Worm (Caenorhabditis elegans) whole organism, young adult: ENCODE results near the gene F47G9.4.

Source experiments
- B0261.1 ChIP-seq: sonication (generic microtip); optimal IDR thresholded peaks from 2 replicates; lab custom pipeline; 2016; ENCODE audit warnings: mild to moderate bottlenecking, missing genetic modification characterization, moderate library complexity, missing compliant biosample characterization
- C17E4.6 ChIP-seq: fragments of 200-800 bp; sonication (Bioruptor generic); IDR thresholded peaks from 2 replicates; pipeline ENCODE4 v1.3.6; 2022; ENCODE audit warnings: missing genetic modification reagents, missing genetic modification characterization, missing compliant biosample characterization
- F23B12.7 ChIP-seq: sonication (generic microtip); optimal IDR thresholded peaks from 2 replicates; lab custom pipeline; 2017; ENCODE audit warnings: missing genetic modification characterization, mild to moderate bottlenecking, missing compliant biosample characterization, antibody characterized with exemption, moderate library complexity; ENCODE audit not compliant: insufficient read depth
- F37B4.10 ChIP-seq: fragments of 200-800 bp; sonication (Bioruptor generic); IDR thresholded peaks from 2 replicates; pipeline ENCODE4 v1.3.6; 2022; ENCODE audit warnings: missing genetic modification characterization, missing compliant biosample characterization
- F49E8.2 ChIP-seq: sonication (generic microtip); optimal IDR thresholded peaks from 3 replicates; lab custom pipeline; 2017; ENCODE audit warnings: missing genetic modification characterization, mild to moderate bottlenecking, missing compliant biosample characterization, antibody characterized with exemption, moderate library complexity; ENCODE audit not compliant: insufficient read depth
- K11D2.4 ChIP-seq: fragments of 200-800 bp; sonication (Bioruptor generic); IDR thresholded peaks from 2 replicates; pipeline ENCODE4 v1.3.6; 2022; ENCODE audit warnings: missing genetic modification reagents, missing genetic modification characterization, missing compliant biosample characterization
- Y56A3A.18 ChIP-seq: fragments of 200-800 bp; sonication (Bioruptor generic); IDR thresholded peaks from 2 replicates; pipeline ENCODE4 v1.3.6; 2022; ENCODE audit warnings: missing genetic modification reagents, missing genetic modification characterization, missing compliant biosample characterization
- Y67H2A.10 ChIP-seq: fragments of 200-800 bp; sonication (Bioruptor generic); conservative IDR thresholded peaks from 2 replicates; pipeline ENCODE4 v1.3.6; 2022; ENCODE audit warnings: missing genetic modification reagents, missing genetic modification characterization, missing compliant biosample characterization
- athp-1 ChIP-seq: sonication (generic microtip); optimal IDR thresholded peaks from 2 replicates; lab custom pipeline; 2017; ENCODE audit warnings: mild to moderate bottlenecking, missing genetic modification characterization, missing compliant biosample characterization
- attf-3 ChIP-seq: fragments of 200-800 bp; sonication (Bioruptor generic); conservative IDR thresholded peaks from 2 replicates; pipeline ENCODE4 v1.3.6; 2022; ENCODE audit warnings: missing genetic modification reagents, missing genetic modification characterization, missing compliant biosample characterization
- attf-6 ChIP-seq: fragments of 200-800 bp; sonication (Bioruptor generic); IDR thresholded peaks from 2 replicates; pipeline ENCODE4 v1.3.6; 2022; ENCODE audit warnings: missing genetic modification reagents, missing genetic modification characterization, missing compliant biosample characterization
- bed-2 ChIP-seq: fragments of 200-800 bp; sonication (Bioruptor generic); IDR thresholded peaks from 2 replicates; pipeline ENCODE4 v1.3.6; 2022; ENCODE audit warnings: missing genetic modification reagents, missing genetic modification characterization, missing compliant biosample characterization
- ccch-3 ChIP-seq: fragments of 200-800 bp; sonication (Bioruptor generic); optimal IDR thresholded peaks from 2 replicates; lab custom pipeline; 2018; ENCODE audit warnings: mild to moderate bottlenecking, missing genetic modification characterization, missing compliant biosample characterization
- cebp-1 ChIP-seq, 2 experiments: fragments of 200-800 bp in 1 of 2; sonication (Bioruptor generic) in 1 of 2; sonication (generic microtip) in 1 of 2; IDR thresholded peaks in 1 of 2; optimal IDR thresholded peaks in 1 of 2; 2 replicates each; pipeline versions ENCODE4 v1.3.6 to Lab custom; 2017 to 2022; ENCODE audit warnings: missing compliant biosample characterization in 2 of 2, missing genetic modification characterization in 2 of 2, mild to moderate bottlenecking in 1 of 2, missing genetic modification reagents in 1 of 2, moderate library complexity in 1 of 2
- ceh-27 ChIP-seq: fragments of 200-800 bp; sonication (Bioruptor generic); optimal IDR thresholded peaks from 2 replicates; lab custom pipeline; 2018; ENCODE audit warnings: mild to moderate bottlenecking, missing genetic modification characterization, moderate library complexity, missing compliant biosample characterization
- chd-7 ChIP-seq: sonication (generic microtip); optimal IDR thresholded peaks from 2 replicates; lab custom pipeline; 2016; ENCODE audit warnings: mild to moderate bottlenecking, missing genetic modification characterization, moderate library complexity, missing compliant biosample characterization
- egl-44 ChIP-seq: fragments of 200-800 bp; sonication (Bioruptor generic); IDR thresholded peaks from 2 replicates; pipeline ENCODE4 v1.3.6; 2022; ENCODE audit warnings: missing genetic modification reagents, missing genetic modification characterization, missing compliant biosample characterization
- fkh-3 ChIP-seq: sonication (generic microtip); optimal IDR thresholded peaks from 2 replicates; lab custom pipeline; 2016; ENCODE audit warnings: mild to moderate bottlenecking, missing genetic modification characterization, missing compliant biosample characterization
- him-1 ChIP-seq: sonication (generic microtip); optimal IDR thresholded peaks from 2 replicates; lab custom pipeline; 2016; ENCODE audit warnings: missing genotype, missing genetic modification reagents, missing genetic modification characterization, missing compliant biosample characterization
- hmg-1.2 ChIP-seq: fragments of 200-800 bp; sonication (Bioruptor generic); IDR thresholded peaks from 2 replicates; pipeline ENCODE4 v1.3.6; 2022; ENCODE audit warnings: missing genetic modification reagents, missing genetic modification characterization, missing compliant biosample characterization
- hmg-20 ChIP-seq: fragments of 200-800 bp; sonication (Bioruptor generic); IDR thresholded peaks from 2 replicates; pipeline ENCODE4 v1.3.6; 2022; ENCODE audit warnings: missing genetic modification reagents, missing genetic modification characterization, missing compliant biosample characterization
- let-526 ChIP-seq: fragments of 200-800 bp; sonication (Bioruptor generic); IDR thresholded peaks from 2 replicates; pipeline ENCODE4 v1.3.6; 2022; ENCODE audit warnings: missing genetic modification reagents, missing genetic modification characterization, missing compliant biosample characterization
- let-607 ChIP-seq, 2 experiments: fragments of 200-800 bp in 1 of 2; sonication (Bioruptor generic) in 1 of 2; sonication (generic microtip) in 1 of 2; optimal IDR thresholded peaks; 2 replicates each; lab custom pipeline; 2016 to 2018; ENCODE audit warnings: mild to moderate bottlenecking in 2 of 2, missing compliant biosample characterization in 2 of 2, missing genetic modification characterization in 2 of 2, moderate library complexity in 2 of 2, missing genotype in 1 of 2
- lin-26 ChIP-seq: fragments of 200-800 bp; sonication (Bioruptor generic); IDR thresholded peaks from 2 replicates; pipeline ENCODE4 v1.3.6; 2022; ENCODE audit warnings: missing genetic modification reagents, missing genetic modification characterization, missing compliant biosample characterization
- madf-10 ChIP-seq: sonication (generic microtip); optimal IDR thresholded peaks from 2 replicates; lab custom pipeline; 2016; ENCODE audit warnings: mild to moderate bottlenecking, missing genetic modification characterization, missing compliant biosample characterization
- madf-3 ChIP-seq: fragments of 200-800 bp; sonication (Bioruptor generic); IDR thresholded peaks from 2 replicates; pipeline ENCODE4 v1.3.6; 2022; ENCODE audit warnings: missing genetic modification reagents, missing genetic modification characterization, missing compliant biosample characterization
- mel-28 ChIP-seq: sonication (generic microtip); optimal IDR thresholded peaks from 2 replicates; lab custom pipeline; 2016; ENCODE audit warnings: borderline replicate concordance, mild to moderate bottlenecking, missing genetic modification characterization, missing compliant biosample characterization
- mxl-1 ChIP-seq: sonication (generic microtip); optimal IDR thresholded peaks from 2 replicates; lab custom pipeline; 2016; ENCODE audit warnings: missing genetic modification characterization, missing compliant biosample characterization
- nfya-1 ChIP-seq: sonication (generic microtip); optimal IDR thresholded peaks from 2 replicates; lab custom pipeline; 2017; ENCODE audit warnings: antibody characterized with exemption, missing compliant biosample characterization, missing genetic modification characterization, borderline replicate concordance; ENCODE audit not compliant: insufficient read depth
- nfyb-1 ChIP-seq: fragments of 200-800 bp; sonication (Bioruptor generic); IDR thresholded peaks from 2 replicates; pipeline ENCODE4 v1.3.6; 2022; ENCODE audit warnings: missing genetic modification reagents, missing genetic modification characterization, missing compliant biosample characterization
- nhr-120 ChIP-seq: fragments of 200-800 bp; sonication (Bioruptor generic); IDR thresholded peaks from 2 replicates; pipeline ENCODE4 v1.3.6; 2022; ENCODE audit warnings: missing genetic modification characterization, missing compliant biosample characterization
- nhr-179 ChIP-seq: sonication (generic microtip); optimal IDR thresholded peaks from 2 replicates; lab custom pipeline; 2016; ENCODE audit warnings: mild to moderate bottlenecking, missing genetic modification characterization, missing compliant biosample characterization
- nhr-27 ChIP-seq: fragments of 200-800 bp; sonication (Bioruptor generic); optimal IDR thresholded peaks from 2 replicates; lab custom pipeline; 2018; ENCODE audit warnings: mild to moderate bottlenecking, missing genetic modification characterization, moderate library complexity, missing compliant biosample characterization
- pha-4 ChIP-seq: fragments of 150-350 bp; sonication (generic microtip); optimal IDR thresholded peaks from 2 replicates; lab custom pipeline; 2014; ENCODE audit warnings: missing biosample characterization, missing genetic modification reagents, missing genetic modification characterization
- snpc-1.3 ChIP-seq: sonication (generic microtip); optimal IDR thresholded peaks from 2 replicates; lab custom pipeline; 2017; ENCODE audit warnings: missing genetic modification characterization, mild to moderate bottlenecking, missing compliant biosample characterization, antibody characterized with exemption, moderate library complexity, missing genotype, missing genetic modification reagents; ENCODE audit not compliant: insufficient read depth
- somi-1 ChIP-seq: fragments of 200-800 bp; sonication (Bioruptor generic); optimal IDR thresholded peaks from 2 replicates; lab custom pipeline; 2018; ENCODE audit warnings: mild to moderate bottlenecking, missing genetic modification characterization, missing compliant biosample characterization
- tbp1 ChIP-seq: fragments of 200-800 bp; sonication (Bioruptor generic); optimal IDR thresholded peaks from 2 replicates; lab custom pipeline; 2018; ENCODE audit warnings: mild to moderate bottlenecking, missing genetic modification characterization, missing compliant biosample characterization
- unc-130 ChIP-seq: sonication (generic microtip); optimal IDR thresholded peaks from 2 replicates; lab custom pipeline; 2016; ENCODE audit warnings: missing genetic modification reagents, missing genetic modification characterization, missing compliant biosample characterization
- xnd-1 ChIP-seq: sonication (generic microtip); optimal IDR thresholded peaks from 2 replicates; lab custom pipeline; 2016; ENCODE audit warnings: missing genotype, missing genetic modification reagents, missing genetic modification characterization, missing compliant biosample characterization
- ztf-22 ChIP-seq: fragments of 200-800 bp; sonication (Bioruptor generic); optimal IDR thresholded peaks from 2 replicates; lab custom pipeline; 2018; ENCODE audit warnings: mild to moderate bottlenecking, missing genetic modification characterization, moderate library complexity, missing compliant biosample characterization
- ztf-25 ChIP-seq: fragments of 200-800 bp; sonication (Bioruptor generic); IDR thresholded peaks from 2 replicates; pipeline ENCODE4 v1.3.6; 2022; ENCODE audit warnings: missing genetic modification reagents, missing genetic modification characterization, missing compliant biosample characterization
- ztf-3 ChIP-seq: fragments of 200-800 bp; sonication (Bioruptor generic); optimal IDR thresholded peaks from 2 replicates; lab custom pipeline; 2018; ENCODE audit warnings: mild to moderate bottlenecking, missing genetic modification characterization, missing compliant biosample characterization
- ztf-6 ChIP-seq: fragments of 200-800 bp; sonication (Bioruptor generic); IDR thresholded peaks from 2 replicates; pipeline ENCODE4 v1.3.6; 2022; ENCODE audit warnings: missing genetic modification reagents, missing genetic modification characterization, missing compliant biosample characterization

The F47G9.4 gene

DNA sequence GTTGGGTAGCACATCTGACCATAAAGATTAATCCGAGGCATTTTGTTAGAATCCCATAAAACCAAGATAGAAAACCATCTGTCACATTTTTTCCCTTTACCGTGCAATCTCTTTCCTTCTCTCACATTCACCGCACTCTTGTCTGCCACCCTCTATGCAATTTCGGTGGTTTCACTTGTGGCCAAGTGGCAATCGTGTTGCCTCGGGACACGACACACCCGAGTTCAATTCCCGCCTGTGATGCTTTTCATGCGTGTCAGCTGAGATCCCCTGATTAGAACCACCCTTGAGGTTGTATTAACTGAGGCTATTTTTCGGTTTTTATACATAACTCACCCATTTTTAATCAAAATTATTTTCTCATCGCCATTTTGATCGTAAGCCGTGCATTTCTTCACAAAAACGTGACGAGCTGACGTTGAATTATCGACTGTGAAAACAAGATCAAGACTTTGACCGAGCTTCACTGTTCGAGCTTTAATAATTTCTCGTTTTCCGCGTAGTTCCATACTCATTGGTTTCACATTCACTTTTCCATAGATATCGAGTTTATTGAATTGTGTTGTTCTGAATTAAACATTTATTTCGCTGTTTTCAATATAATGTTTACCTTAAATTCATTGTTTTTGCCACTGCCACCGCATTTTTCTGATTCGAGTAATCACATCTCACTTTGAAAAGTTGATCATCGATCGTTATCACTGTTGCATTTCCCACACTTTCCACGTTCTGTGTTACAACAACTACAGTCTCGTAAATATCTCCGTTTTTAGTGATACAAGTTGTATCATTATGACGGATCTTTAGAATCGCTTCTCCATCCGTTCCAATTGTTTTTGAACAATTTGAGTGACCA, 7.4 kb downstream of the F47G9.4 start (continued):
- no peak for TF ChIP-seq pha-4
- TF ChIP-seq chd-7: peak; percentile 99
- TF ChIP-seq snpc-1.3 (tag; lab: Kevin White, UChicago): peak; percentile 97
- TF ChIP-seq lin-26 (GFP tag; lab: Robert Waterston, UW): peak; percentile 100
- peak; percentile 89 for TF ChIP-seq mel-28
- TF ChIP-seq C17E4.6 (GFP tag; lab: Robert Waterston, UW): peak; percentile 94
- peak; percentile 100 for TF ChIP-seq tbp1 (GFP tag; lab: Kevin White, UChicago)
- TF ChIP-seq unc-130 (GFP tag; lab: Kevin White, UChicago): peak; percentile 93
- TF ChIP-seq B0261.1 (tag; lab: Kevin White, UChicago): peak; percentile 100
- peak; percentile 96 for TF ChIP-seq him-1 (tag; lab: Kevin White, UChicago)
- peak; percentile 99 for TF ChIP-seq Y56A3A.18 (GFP tag; lab: Robert Waterston, UW)
- peak; percentile 92 for TF ChIP-seq ztf-3 (GFP tag; lab: Kevin White, UChicago)
- peak; percentile 93 for TF ChIP-seq F49E8.2 (tag; lab: Kevin White, UChicago)
- TF ChIP-seq madf-3 (GFP tag; lab: Robert Waterston, UW): peak; percentile 94
- peak; percentile 88 to 90 for TF ChIP-seq let-607 (tag; optimal IDR thresholded peaks at IDR 0.05; lab: Kevin White, UChicago)
- peak; percentile 99 for TF ChIP-seq nhr-120 (GFP tag; lab: Robert Waterston, UW)
- peak; percentile 85 for TF ChIP-seq cebp-1 (GFP tag; IDR thresholded peaks at IDR 0.05; lab: Robert Waterston, UW)
- peak; percentile 93 for TF ChIP-seq cebp-1 (tag; optimal IDR thresholded peaks at IDR 0.05; lab: Kevin White, UChicago)
- peak; percentile 98 for TF ChIP-seq mxl-1 (tag; lab: Kevin White, UChicago)
- TF ChIP-seq ceh-27 (GFP tag; lab: Kevin White, UChicago): peak; percentile 99
- TF ChIP-seq bed-2 (GFP tag; lab: Robert Waterston, UW): peak; percentile 87
- TF ChIP-seq madf-10 (tag; lab: Kevin White, UChicago): peak; percentile 90
- peak; percentile 92 for TF ChIP-seq F23B12.7 (tag; lab: Kevin White, UChicago)
- TF ChIP-seq egl-44: peak; percentile 99
- TF ChIP-seq ccch-3 (GFP tag; lab: Kevin White, UChicago): peak; percentile 90
- peak; percentile 92 for TF ChIP-seq hmg-20
- peak; percentile 88 for TF ChIP-seq Y67H2A.10 (GFP tag; lab: Robert Waterston, UW)
- TF ChIP-seq attf-6: peak; percentile 88
- peak; percentile 83 for TF ChIP-seq nhr-179
- TF ChIP-seq attf-3 (GFP tag; lab: Robert Waterston, UW): peak; percentile 80
- no peak for TF ChIP-seq nfya-1 (tag; lab: Kevin White, UChicago)
- peak; percentile 97 for TF ChIP-seq let-526 (GFP tag; lab: Robert Waterston, UW)
- peak; percentile 99 for TF ChIP-seq nhr-27 (tag; lab: Kevin White, UChicago)
- TF ChIP-seq somi-1 (GFP tag; lab: Kevin White, UChicago): peak; percentile 95
- TF ChIP-seq ztf-6 (GFP tag; lab: Robert Waterston, UW): peak; percentile 94
- peak; percentile 98; the same call in 1 of the 2 replicates for TF ChIP-seq F37B4.10 (GFP tag; lab: Robert Waterston, UW)
- TF ChIP-seq athp-1: peak; percentile 98
- peak; percentile 99 for TF ChIP-seq fkh-3 (tag; lab: Kevin White, UChicago)
- peak; percentile 29 for TF ChIP-seq xnd-1 (tag; lab: Kevin White, UChicago)
- TF ChIP-seq ztf-22 (GFP tag; lab: Kevin White, UChicago): peak; percentile 98
- peak; percentile 89 for TF ChIP-seq K11D2.4 (GFP tag; lab: Robert Waterston, UW)
- TF ChIP-seq hmg-1.2 (GFP tag; lab: Robert Waterston, UW): peak; percentile 90
- peak; percentile 99 for TF ChIP-seq ztf-25
- peak; percentile 97 for TF ChIP-seq nfyb-1 (GFP tag; lab: Robert Waterston, UW)
- TF ChIP-seq, all 124 proteins: peak for 122
